Fruit fly (Drosophila melanogaster) whole organism, embryonic: ENCODE results near the gene CG15408.

Source experiments
- C15 ChIP-seq: fragments of 200-800 bp; sonication (Bioruptor generic); IDR thresholded peaks from 3 replicates; pipeline ENCODE4 v1.3.6; 2022; ENCODE audit warnings: missing biosample characterization, missing genetic modification characterization
- CG10209 ChIP-seq: fragments of 200-800 bp; sonication (Bioruptor generic); optimal IDR thresholded peaks from 3 replicates; lab custom pipeline; 2017; ENCODE audit warnings: missing biosample characterization, mild to moderate bottlenecking, missing genetic modification characterization, missing genetic modification reagents
- CG10274 ChIP-seq: fragments of 200-800 bp; sonication (Bioruptor generic); optimal IDR thresholded peaks from 3 replicates; lab custom pipeline; 2017; ENCODE audit warnings: missing biosample characterization, mild to moderate bottlenecking, missing genetic modification characterization
- CG10543 ChIP-seq: fragments of 200-800 bp; sonication (Bioruptor generic); optimal IDR thresholded peaks from 3 replicates; lab custom pipeline; 2017; ENCODE audit warnings: missing biosample characterization, mild to moderate bottlenecking, missing genetic modification characterization, moderate library complexity
- CG1233 ChIP-seq: fragments of 200-800 bp; sonication (Bioruptor generic); optimal IDR thresholded peaks from 4 replicates; lab custom pipeline; 2018; ENCODE audit warnings: missing biosample characterization, mild to moderate bottlenecking, missing genetic modification characterization
- CG12744 ChIP-seq: fragments of 200-800 bp; sonication (Bioruptor generic); optimal IDR thresholded peaks from 2 replicates; lab custom pipeline; 2016; ENCODE audit warnings: missing biosample characterization, missing genetic modification characterization
- CG13287 ChIP-seq: fragments of 200-800 bp; sonication (Bioruptor generic); IDR thresholded peaks from 2 replicates; pipeline ENCODE4 v1.3.6; 2022; ENCODE audit warnings: missing biosample characterization, missing genetic modification characterization; ENCODE audit not compliant: partially characterized antibody
- CG17328 ChIP-seq: fragments of 200-800 bp; sonication (Bioruptor generic); IDR thresholded peaks from 2 replicates; pipeline ENCODE4 v1.3.6; 2022; ENCODE audit warnings: missing biosample characterization, missing genetic modification characterization
- CG17359 ChIP-seq: fragments of 200-800 bp; sonication (Bioruptor generic); optimal IDR thresholded peaks from 3 replicates; lab custom pipeline; 2018; ENCODE audit warnings: missing biosample characterization, mild to moderate bottlenecking, missing genetic modification characterization, moderate library complexity
- CG17802 ChIP-seq: fragments of 200-800 bp; sonication (Bioruptor generic); optimal IDR thresholded peaks from 2 replicates; lab custom pipeline; 2018; ENCODE audit warnings: missing biosample characterization, mild to moderate bottlenecking, missing genetic modification characterization, moderate library complexity
- CG1792 ChIP-seq: fragments of 200-800 bp; sonication (Bioruptor generic); optimal IDR thresholded peaks from 2 replicates; lab custom pipeline; 2016; ENCODE audit warnings: missing biosample characterization, missing genetic modification characterization
- CG18476 ChIP-seq: fragments of 200-800 bp; sonication (Bioruptor generic); optimal IDR thresholded peaks from 2 replicates; lab custom pipeline; 2016; ENCODE audit warnings: missing biosample characterization, mild to moderate bottlenecking, missing genetic modification characterization
- CG2678 ChIP-seq: fragments of 200-800 bp; sonication (Bioruptor generic); optimal IDR thresholded peaks from 3 replicates; lab custom pipeline; 2019; ENCODE audit warnings: missing biosample characterization, mild to moderate bottlenecking, missing genetic modification characterization, moderate library complexity
- CG3281 ChIP-seq: fragments of 200-800 bp; sonication (Bioruptor generic); optimal IDR thresholded peaks from 3 replicates; lab custom pipeline; 2017; ENCODE audit warnings: missing biosample characterization, mild to moderate bottlenecking, missing genetic modification characterization
- CG4282 ChIP-seq: fragments of 200-800 bp; sonication (Bioruptor generic); optimal IDR thresholded peaks from 2 replicates; lab custom pipeline; 2016; ENCODE audit warnings: missing biosample characterization, missing genetic modification characterization
- CG4404 ChIP-seq: fragments of 200-800 bp; sonication (Bioruptor generic); IDR thresholded peaks from 2 replicates; pipeline ENCODE4 v1.3.6; 2022; ENCODE audit warnings: missing biosample characterization, missing genetic modification characterization
- CG9932 ChIP-seq: fragments of 200-800 bp; sonication (Bioruptor generic); IDR thresholded peaks from 2 replicates; pipeline ENCODE4 v1.3.6; 2022; ENCODE audit warnings: missing biosample characterization, missing genetic modification characterization
- CTCF ChIP-seq: fragments of 200-800 bp; sonication (Bioruptor generic); optimal IDR thresholded peaks from 2 replicates; lab custom pipeline; 2017; ENCODE audit warnings: missing biosample characterization, mild to moderate bottlenecking, missing genetic modification characterization, moderate library complexity
- D19B ChIP-seq: fragments of 200-800 bp; sonication (Bioruptor generic); optimal IDR thresholded peaks from 2 replicates; lab custom pipeline; 2017; ENCODE audit warnings: missing biosample characterization, mild to moderate bottlenecking, missing genetic modification characterization
- Dll ChIP-seq: fragments of 200-800 bp; sonication (Bioruptor generic); IDR thresholded peaks from 4 replicates; pipeline ENCODE4 v1.3.6; 2022; ENCODE audit warnings: missing biosample characterization, missing genetic modification characterization; ENCODE audit not compliant: partially characterized antibody
- Doc2 ChIP-seq: fragments of 200-800 bp; sonication (Bioruptor generic); IDR thresholded peaks from 2 replicates; pipeline ENCODE4 v1.3.6; 2022; ENCODE audit warnings: missing biosample characterization, missing genetic modification characterization
- Dp ChIP-seq: fragments of 200-800 bp; sonication (Bioruptor generic); optimal IDR thresholded peaks from 2 replicates; lab custom pipeline; 2018; ENCODE audit warnings: missing biosample characterization, mild to moderate bottlenecking, missing genetic modification characterization, moderate library complexity
- Dref ChIP-seq: fragments of 200-800 bp; sonication (Bioruptor generic); IDR thresholded peaks from 2 replicates; pipeline ENCODE4 v1.3.6; 2022; ENCODE audit warnings: missing biosample characterization, missing genetic modification characterization
- Fer1 ChIP-seq: fragments of 200-800 bp; sonication (Bioruptor generic); optimal IDR thresholded peaks from 2 replicates; lab custom pipeline; 2017; ENCODE audit warnings: missing biosample characterization, mild to moderate bottlenecking, missing genetic modification characterization
- Gsc ChIP-seq: fragments of 200-800 bp; sonication (Bioruptor generic); IDR thresholded peaks from 2 replicates; pipeline ENCODE4 v1.3.6; 2022; ENCODE audit warnings: missing biosample characterization, missing genetic modification characterization
- Hmr ChIP-seq: fragments of 200-800 bp; sonication (Bioruptor generic); optimal IDR thresholded peaks from 3 replicates; lab custom pipeline; 2017; ENCODE audit warnings: mild to moderate bottlenecking, missing biosample characterization, missing genetic modification reagents, missing genetic modification characterization
- Hr39 ChIP-seq: fragments of >200 bp; optimal IDR thresholded peaks from 2 replicates; lab custom pipeline; 2017
- MESR4 ChIP-seq: fragments of 200-800 bp; sonication (Bioruptor generic); optimal IDR thresholded peaks from 2 replicates; lab custom pipeline; 2018; ENCODE audit warnings: missing biosample characterization, mild to moderate bottlenecking, missing genetic modification characterization, moderate library complexity
- Oaz ChIP-seq: fragments of 200-800 bp; sonication (Bioruptor generic); IDR thresholded peaks from 2 replicates; pipeline ENCODE4 v1.3.6; 2022; ENCODE audit warnings: missing biosample characterization, missing genetic modification characterization
- Pdp1 ChIP-seq, 2 experiments: fragments of 200-800 bp; sonication (Bioruptor generic); optimal IDR thresholded peaks; 3 replicates each; lab custom pipeline; 2016; ENCODE audit warnings: missing biosample characterization in 2 of 2, missing genetic modification characterization in 2 of 2, mild to moderate bottlenecking in 1 of 2, moderate library complexity in 1 of 2
- Rfx ChIP-seq: fragments of 200-800 bp; sonication (Bioruptor generic); IDR thresholded peaks from 2 replicates; pipeline ENCODE4 v1.3.6; 2022; ENCODE audit warnings: missing biosample characterization, missing genetic modification characterization
- Six4 ChIP-seq: fragments of 200-800 bp; sonication (Bioruptor generic); optimal IDR thresholded peaks from 2 replicates; lab custom pipeline; 2016; ENCODE audit warnings: missing biosample characterization, missing genetic modification characterization
- Sox100B ChIP-seq: fragments of 200-800 bp; sonication (Bioruptor generic); optimal IDR thresholded peaks from 3 replicates; lab custom pipeline; 2018; ENCODE audit warnings: missing biosample characterization, mild to moderate bottlenecking, missing genetic modification characterization
- Spps ChIP-seq: fragments of 200-800 bp; sonication (Bioruptor generic); optimal IDR thresholded peaks from 2 replicates; lab custom pipeline; 2018; ENCODE audit warnings: missing biosample characterization, mild to moderate bottlenecking, missing genetic modification characterization
- Ssrp ChIP-seq: fragments of 200-800 bp; sonication (Bioruptor generic); optimal IDR thresholded peaks from 2 replicates; lab custom pipeline; 2018; ENCODE audit warnings: missing biosample characterization, mild to moderate bottlenecking, missing genetic modification characterization, moderate library complexity
- Stat92E ChIP-seq, 3 experiments: fragments of >200 bp in 2 of 3; fragments of 200-800 bp in 1 of 3; sonication (Bioruptor generic) in 1 of 3; optimal IDR thresholded peaks; 2 replicates each; lab custom pipeline; 2017 to 2019; ENCODE audit warnings: missing biosample characterization in 3 of 3, missing genetic modification characterization in 3 of 3, mild to moderate bottlenecking in 1 of 3, moderate library complexity in 1 of 3
- Tbp ChIP-seq: fragments of >200 bp; optimal IDR thresholded peaks from 2 replicates; lab custom pipeline; 2018; ENCODE audit warnings: missing biosample characterization, missing genetic modification characterization
- Trl ChIP-seq, 3 experiments: fragments of >200 bp in 2 of 3; fragments of 200-800 bp in 1 of 3; sonication (Bioruptor generic) in 1 of 3; optimal IDR thresholded peaks; 2 replicates in 1 of 3; 3 replicates in 2 of 3; lab custom pipeline; 2016 to 2017; ENCODE audit warnings: missing biosample characterization in 1 of 3, missing genetic modification characterization in 1 of 3
- cato ChIP-seq: fragments of 200-800 bp; sonication (Bioruptor generic); optimal IDR thresholded peaks from 2 replicates; lab custom pipeline; 2016; ENCODE audit warnings: missing biosample characterization, missing genetic modification characterization, borderline replicate concordance
- caup ChIP-seq: fragments of 200-800 bp; sonication (Bioruptor generic); optimal IDR thresholded peaks from 3 replicates; lab custom pipeline; 2017; ENCODE audit warnings: missing biosample characterization, mild to moderate bottlenecking, missing genetic modification characterization, moderate library complexity; ENCODE audit not compliant: severe bottlenecking
- chif ChIP-seq, 2 experiments: fragments of 200-800 bp; sonication (Bioruptor generic); optimal IDR thresholded peaks; 3 replicates each; lab custom pipeline; 2016; ENCODE audit warnings: missing biosample characterization in 2 of 2, missing genetic modification characterization in 2 of 2
- chm ChIP-seq: fragments of 200-800 bp; sonication (Bioruptor generic); IDR thresholded peaks from 2 replicates; pipeline ENCODE4 v1.3.6; 2022; ENCODE audit warnings: missing biosample characterization, missing genetic modification characterization
- da ChIP-seq: fragments of 200-800 bp; sonication (Bioruptor generic); optimal IDR thresholded peaks from 2 replicates; lab custom pipeline; 2016; ENCODE audit warnings: missing biosample characterization, missing genetic modification characterization
- grn ChIP-seq: fragments of 200-800 bp; sonication (Bioruptor generic); optimal IDR thresholded peaks from 3 replicates; lab custom pipeline; 2017; ENCODE audit warnings: missing biosample characterization, missing genetic modification characterization
- h ChIP-seq: fragments of >200 bp; optimal IDR thresholded peaks from 2 replicates; lab custom pipeline; 2017
- ham ChIP-seq: fragments of 200-800 bp; sonication (Bioruptor generic); IDR thresholded peaks from 2 replicates; pipeline ENCODE4 v1.3.6; 2022; ENCODE audit warnings: missing biosample characterization, missing genetic modification characterization
- luna ChIP-seq: fragments of 200-800 bp; sonication (Bioruptor generic); optimal IDR thresholded peaks from 2 replicates; lab custom pipeline; 2016; ENCODE audit warnings: missing biosample characterization, missing genetic modification characterization
- onecut ChIP-seq: fragments of 200-800 bp; sonication (Bioruptor generic); IDR thresholded peaks from 2 replicates; pipeline ENCODE4 v1.3.6; 2022; ENCODE audit warnings: missing biosample characterization, missing genetic modification characterization
- pita ChIP-seq: fragments of 200-800 bp; sonication (Bioruptor generic); optimal IDR thresholded peaks from 2 replicates; lab custom pipeline; 2017; ENCODE audit warnings: missing biosample characterization, mild to moderate bottlenecking, missing genetic modification characterization
- row ChIP-seq: fragments of 200-800 bp; sonication (Bioruptor generic); IDR thresholded peaks from 3 replicates; pipeline ENCODE4 v1.3.6; 2022; ENCODE audit warnings: missing biosample characterization, missing genetic modification characterization
- sna ChIP-seq: fragments of 200-800 bp; sonication (Bioruptor generic); IDR thresholded peaks from 2 replicates; pipeline ENCODE4 v1.3.6; 2022; ENCODE audit warnings: missing biosample characterization, missing genetic modification characterization; ENCODE audit not compliant: partially characterized antibody
- tna ChIP-seq: fragments of 200-800 bp; sonication (Bioruptor generic); IDR thresholded peaks from 2 replicates; pipeline ENCODE4 v1.3.6; 2022; ENCODE audit warnings: missing biosample characterization, missing genetic modification characterization; ENCODE audit not compliant: partially characterized antibody

Gene CG15408

dm6 chr2L:3373242-3373641 is 40.6 kb downstream of the CG15408 start, which contains the start of gene GramD1B (continued):
- TF ChIP-seq caup (GFP tag; lab: Kevin White, UChicago) (no peak), CG18476 (no peak), Dll (GFP tag; lab: Robert Waterston, UW) (no peak), CG3281 (GFP tag; lab: Kevin White, UChicago) (no peak), CG2678 (tag; lab: Kevin White, UChicago) (peak; percentile 5), Ssrp (tag; lab: Kevin White, UChicago) (no peak), CG17802 (tag; lab: Kevin White, UChicago) (no peak), chif (GFP tag; optimal IDR thresholded peaks at IDR 0.05; lab: Kevin White, UChicago) (no peak), tna (no peak), CTCF (GFP tag; lab: Kevin White, UChicago) (peak; percentile 10), Pdp1 (GFP tag; optimal IDR thresholded peaks at IDR 0.05; lab: Kevin White, UChicago) (peak in 1 of 2 experiments; percentile 6), CG10274 (GFP tag; lab: Kevin White, UChicago) (no peak), Gsc (no peak), sna (no peak), Fer1 (GFP tag; lab: Kevin White, UChicago) (peak; percentile 51), grn (GFP tag; lab: Kevin White, UChicago) (no peak), CG4404 (GFP tag; lab: Robert Waterston, UW) (no peak), CG17328 (GFP tag; lab: Robert Waterston, UW) (no peak), cato (GFP tag; lab: Kevin White, UChicago) (no peak), CG1792 (GFP tag; lab: Kevin White, UChicago) (no peak), CG17359 (no peak), Spps (no peak), Rfx (GFP tag; lab: Robert Waterston, UW) (peak; percentile 52), h (lab: Kevin White, UChicago) (no peak), Sox100B (GFP tag; lab: Kevin White, UChicago) (no peak), CG10543 (no peak), da (GFP tag; lab: Kevin White, UChicago) (no peak), CG9932 (GFP tag; lab: Robert Waterston, UW) (peak; percentile 61), CG1233 (GFP tag; lab: Kevin White, UChicago) (no peak), Hr39 (lab: Kevin White, UChicago) (no peak), Stat92E (GFP tag; optimal IDR thresholded peaks at IDR 0.05; lab: Kevin White, UChicago) (peak in 1 of 3 experiments; percentile 10), onecut (no peak), Hmr (GFP tag; lab: Kevin White, UChicago) (peak; percentile 69), chm (no peak), Oaz (GFP tag; lab: Robert Waterston, UW) (no peak), MESR4 (GFP tag; lab: Kevin White, UChicago) (peak; percentile 89), Tbp (GFP tag; lab: Kevin White, UChicago) (no peak), row (GFP tag; lab: Robert Waterston, UW) (no peak), Trl (optimal IDR thresholded peaks at IDR 0.05; lab: Kevin White, UChicago) (no peak), Trl (GFP tag; optimal IDR thresholded peaks at IDR 0.05; lab: Kevin White, UChicago) (no peak), C15 (GFP tag; lab: Robert Waterston, UW) (no peak), Dref (GFP tag; lab: Robert Waterston, UW) (peak; percentile 19; the same call in 1 of the 2 replicates), Six4 (GFP tag; lab: Kevin White, UChicago) (no peak), pita (GFP tag; lab: Kevin White, UChicago) (no peak), CG13287 (GFP tag; lab: Robert Waterston, UW) (peak; percentile 57; the same call in 1 of the 2 replicates), D19B (GFP tag; lab: Kevin White, UChicago) (no peak), Dp (peak; percentile 95), Doc2 (no peak), ham (no peak), luna (GFP tag; lab: Kevin White, UChicago) (no peak), CG4282 (GFP tag; lab: Kevin White, UChicago) (no peak), CG10209 (no peak), CG12744 (no peak)
